Fruit fly (Drosophila melanogaster) whole organism, embryonic: Measurements from ENCODE around the gene CG14221.

Experiments
- B-H1 ChIP-seq: fragments of 200-800 bp; sonication (Bioruptor generic); IDR thresholded peaks from 3 replicates; pipeline ENCODE4 v1.3.6; 2022; ENCODE audit warnings: missing biosample characterization, missing genetic modification characterization
- CG10147 ChIP-seq: fragments of 200-800 bp; sonication (Bioruptor generic); optimal IDR thresholded peaks from 2 replicates; lab custom pipeline; 2019; ENCODE audit warnings: missing biosample characterization, mild to moderate bottlenecking, missing genetic modification characterization, moderate library complexity
- CG10366 ChIP-seq: fragments of 200-800 bp; sonication (Bioruptor generic); IDR thresholded peaks from 2 replicates; pipeline ENCODE4 v1.3.6; 2022; ENCODE audit warnings: missing biosample characterization, missing genetic modification characterization
- CG10959 ChIP-seq: fragments of 200-800 bp; sonication (Bioruptor generic); IDR thresholded peaks from 2 replicates; pipeline ENCODE4 v1.3.6; 2022; ENCODE audit warnings: missing biosample characterization, missing genetic modification characterization
- CG11093 ChIP-seq: fragments of 200-800 bp; sonication (Bioruptor generic); IDR thresholded peaks from 3 replicates; pipeline ENCODE4 v1.3.6; 2022; ENCODE audit warnings: missing biosample characterization, missing genetic modification characterization
- CG11696 ChIP-seq: fragments of 200-800 bp; sonication (Bioruptor generic); IDR thresholded peaks from 2 replicates; pipeline ENCODE4 v1.3.6; 2022; ENCODE audit warnings: missing biosample characterization, missing genetic modification characterization
- CG1233 ChIP-seq: fragments of 200-800 bp; sonication (Bioruptor generic); optimal IDR thresholded peaks from 4 replicates; lab custom pipeline; 2018; ENCODE audit warnings: missing biosample characterization, mild to moderate bottlenecking, missing genetic modification characterization
- CG12942 ChIP-seq: fragments of 200-800 bp; sonication (Bioruptor generic); optimal IDR thresholded peaks from 3 replicates; lab custom pipeline; 2016; ENCODE audit warnings: missing biosample characterization, missing genetic modification characterization
- CG14667 ChIP-seq: fragments of 200-800 bp; sonication (Bioruptor generic); IDR thresholded peaks from 2 replicates; pipeline ENCODE4 v1.3.6; 2022; ENCODE audit warnings: missing biosample characterization, missing genetic modification characterization
- CG15479 ChIP-seq: fragments of 200-800 bp; sonication (Bioruptor generic); optimal IDR thresholded peaks from 3 replicates; lab custom pipeline; 2019; ENCODE audit warnings: missing biosample characterization, mild to moderate bottlenecking, missing genetic modification characterization, moderate library complexity
- CG16863 ChIP-seq: fragments of 200-800 bp; sonication (Bioruptor generic); optimal IDR thresholded peaks from 3 replicates; lab custom pipeline; 2016; ENCODE audit warnings: missing biosample characterization, missing genetic modification characterization
- CG17186 ChIP-seq: fragments of 200-800 bp; sonication (Bioruptor generic); optimal IDR thresholded peaks from 3 replicates; lab custom pipeline; 2017; ENCODE audit warnings: missing biosample characterization, missing genetic modification reagents, missing genetic modification characterization
- CG2202 ChIP-seq: fragments of 200-800 bp; sonication (Bioruptor generic); optimal IDR thresholded peaks from 2 replicates; lab custom pipeline; 2018; ENCODE audit warnings: missing biosample characterization, mild to moderate bottlenecking, missing genetic modification characterization
- CG2678 ChIP-seq: fragments of 200-800 bp; sonication (Bioruptor generic); optimal IDR thresholded peaks from 3 replicates; lab custom pipeline; 2019; ENCODE audit warnings: missing biosample characterization, mild to moderate bottlenecking, missing genetic modification characterization, moderate library complexity
- CG2889 ChIP-seq: fragments of 200-800 bp; sonication (Bioruptor generic); IDR thresholded peaks from 3 replicates; pipeline ENCODE4 v1.3.6; 2022; ENCODE audit warnings: missing biosample characterization, missing genetic modification characterization
- CG30403 ChIP-seq: fragments of 200-800 bp; sonication (Bioruptor generic); optimal IDR thresholded peaks from 3 replicates; lab custom pipeline; 2016; ENCODE audit warnings: missing biosample characterization, missing genetic modification characterization
- CG32767 ChIP-seq: fragments of 200-800 bp; sonication (Bioruptor generic); IDR thresholded peaks from 2 replicates; pipeline ENCODE4 v1.3.6; 2022; ENCODE audit warnings: missing biosample characterization, missing genetic modification characterization
- CG33557 ChIP-seq: fragments of 200-800 bp; sonication (Bioruptor generic); optimal IDR thresholded peaks from 2 replicates; lab custom pipeline; 2019; ENCODE audit warnings: missing biosample characterization, mild to moderate bottlenecking, missing genetic modification characterization, moderate library complexity
- CG6765 ChIP-seq: fragments of 200-800 bp; sonication (Bioruptor generic); optimal IDR thresholded peaks from 3 replicates; lab custom pipeline; 2017; ENCODE audit warnings: missing biosample characterization, mild to moderate bottlenecking, missing genetic modification characterization
- CG7928 ChIP-seq: fragments of 200-800 bp; sonication (Bioruptor generic); optimal IDR thresholded peaks from 2 replicates; lab custom pipeline; 2017; ENCODE audit warnings: missing biosample characterization, mild to moderate bottlenecking, missing genetic modification characterization
- Camta ChIP-seq: fragments of 200-800 bp; sonication (Bioruptor generic); optimal IDR thresholded peaks from 2 replicates; lab custom pipeline; 2016; ENCODE audit warnings: missing biosample characterization, missing genetic modification characterization
- Dip3 ChIP-seq: fragments of 200-800 bp; sonication (Bioruptor generic); optimal IDR thresholded peaks from 3 replicates; lab custom pipeline; 2016; ENCODE audit warnings: missing biosample characterization, missing genetic modification characterization
- Fer2 ChIP-seq: fragments of 200-800 bp; sonication (Bioruptor generic); optimal IDR thresholded peaks from 2 replicates; lab custom pipeline; 2018; ENCODE audit warnings: missing biosample characterization, mild to moderate bottlenecking, missing genetic modification characterization, moderate library complexity
- Gsc ChIP-seq: fragments of 200-800 bp; sonication (Bioruptor generic); IDR thresholded peaks from 2 replicates; pipeline ENCODE4 v1.3.6; 2022; ENCODE audit warnings: missing biosample characterization, missing genetic modification characterization
- Sox102F ChIP-seq: fragments of 200-800 bp; sonication (Bioruptor generic); optimal IDR thresholded peaks from 2 replicates; lab custom pipeline; 2018; ENCODE audit warnings: missing biosample characterization, mild to moderate bottlenecking, missing genetic modification characterization, moderate library complexity
- caup ChIP-seq: fragments of 200-800 bp; sonication (Bioruptor generic); optimal IDR thresholded peaks from 3 replicates; lab custom pipeline; 2017; ENCODE audit warnings: missing biosample characterization, mild to moderate bottlenecking, missing genetic modification characterization, moderate library complexity; ENCODE audit not compliant: severe bottlenecking
- crc ChIP-seq: fragments of 200-800 bp; sonication (Bioruptor generic); optimal IDR thresholded peaks from 2 replicates; lab custom pipeline; 2016; ENCODE audit warnings: missing biosample characterization, missing genetic modification characterization
- da ChIP-seq: fragments of 200-800 bp; sonication (Bioruptor generic); optimal IDR thresholded peaks from 2 replicates; lab custom pipeline; 2016; ENCODE audit warnings: missing biosample characterization, missing genetic modification characterization
- dmrt11E ChIP-seq: fragments of 200-800 bp; sonication (Bioruptor generic); optimal IDR thresholded peaks from 3 replicates; lab custom pipeline; 2018; ENCODE audit warnings: missing biosample characterization, mild to moderate bottlenecking, missing genetic modification characterization, moderate library complexity
- ewg ChIP-seq: fragments of 200-800 bp; sonication (Bioruptor generic); optimal IDR thresholded peaks from 3 replicates; lab custom pipeline; 2017; ENCODE audit warnings: mild to moderate bottlenecking, missing biosample characterization, missing genetic modification reagents, missing genetic modification characterization
- fd102C ChIP-seq: fragments of 200-800 bp; sonication (Bioruptor generic); optimal IDR thresholded peaks from 2 replicates; lab custom pipeline; 2018; ENCODE audit warnings: missing biosample characterization, mild to moderate bottlenecking, missing genetic modification characterization, moderate library complexity
- ftz-f1 ChIP-seq: fragments of 200-800 bp; sonication (Bioruptor generic); optimal IDR thresholded peaks from 2 replicates; lab custom pipeline; 2016; ENCODE audit warnings: missing biosample characterization, missing genetic modification characterization
- grn ChIP-seq: fragments of 200-800 bp; sonication (Bioruptor generic); optimal IDR thresholded peaks from 3 replicates; lab custom pipeline; 2017; ENCODE audit warnings: missing biosample characterization, missing genetic modification characterization
- insv ChIP-seq, 2 experiments: fragments of 200-800 bp; sonication (Bioruptor generic); optimal IDR thresholded peaks; 3 replicates each; lab custom pipeline; 2016 to 2018; ENCODE audit warnings: missing biosample characterization in 2 of 2, missing genetic modification characterization in 2 of 2
- mld ChIP-seq: fragments of 200-800 bp; sonication (Bioruptor generic); IDR thresholded peaks from 3 replicates; pipeline ENCODE4 v1.3.6; 2022; ENCODE audit warnings: missing biosample characterization, missing genetic modification characterization; ENCODE audit not compliant: partially characterized antibody
- nau ChIP-seq: fragments of 200-800 bp; sonication (Bioruptor generic); optimal IDR thresholded peaks from 3 replicates; lab custom pipeline; 2017; ENCODE audit warnings: missing biosample characterization, mild to moderate bottlenecking, missing genetic modification characterization, missing genetic modification reagents
- onecut ChIP-seq: fragments of 200-800 bp; sonication (Bioruptor generic); IDR thresholded peaks from 2 replicates; pipeline ENCODE4 v1.3.6; 2022; ENCODE audit warnings: missing biosample characterization, missing genetic modification characterization
- phol ChIP-seq: fragments of 200-800 bp; sonication (Bioruptor generic); optimal IDR thresholded peaks from 3 replicates; lab custom pipeline; 2018; ENCODE audit warnings: missing biosample characterization, mild to moderate bottlenecking, missing genetic modification characterization, moderate library complexity
- pum ChIP-seq: fragments of 200-800 bp; sonication (Bioruptor generic); optimal IDR thresholded peaks from 2 replicates; lab custom pipeline; 2016; ENCODE audit warnings: missing biosample characterization, missing genetic modification characterization
- ro ChIP-seq: fragments of 200-800 bp; sonication (Bioruptor generic); IDR thresholded peaks from 2 replicates; pipeline ENCODE4 v1.3.6; 2022; ENCODE audit warnings: missing biosample characterization, missing genetic modification characterization
- run ChIP-seq: fragments of 200-800 bp; sonication (Bioruptor generic); optimal IDR thresholded peaks from 3 replicates; lab custom pipeline; 2018; ENCODE audit warnings: missing biosample characterization, mild to moderate bottlenecking, missing genetic modification characterization
- sens-2 ChIP-seq: fragments of 200-800 bp; sonication (Bioruptor generic); IDR thresholded peaks from 2 replicates; pipeline ENCODE4 v1.3.6; 2022; ENCODE audit warnings: missing biosample characterization, missing genetic modification characterization
- so ChIP-seq: fragments of 200-800 bp; sonication (Bioruptor generic); IDR thresholded peaks from 3 replicates; pipeline ENCODE4 v1.3.6; 2022; ENCODE audit warnings: missing biosample characterization, missing genetic modification characterization
- stwl ChIP-seq: fragments of 200-800 bp; sonication (Bioruptor generic); optimal IDR thresholded peaks from 3 replicates; lab custom pipeline; 2018; ENCODE audit warnings: missing biosample characterization, mild to moderate bottlenecking, missing genetic modification characterization, moderate library complexity
- tll ChIP-seq, 2 experiments: fragments of 200-800 bp in 1 of 2; fragments of >200 bp in 1 of 2; sonication (Bioruptor generic) in 1 of 2; optimal IDR thresholded peaks; 2 replicates each; lab custom pipeline; 2017 to 2019; ENCODE audit warnings: missing biosample characterization in 2 of 2, missing genetic modification characterization in 2 of 2, mild to moderate bottlenecking in 1 of 2, moderate library complexity in 1 of 2
- toy ChIP-seq: fragments of 200-800 bp; sonication (Bioruptor generic); IDR thresholded peaks from 2 replicates; pipeline ENCODE4 v1.3.6; 2022; ENCODE audit warnings: missing biosample characterization, missing genetic modification characterization
- trh ChIP-seq: fragments of 200-800 bp; sonication (Bioruptor generic); optimal IDR thresholded peaks from 2 replicates; lab custom pipeline; 2016; ENCODE audit warnings: missing biosample characterization, missing genetic modification characterization
- ttk ChIP-seq: fragments of 200-800 bp; sonication (Bioruptor generic); IDR thresholded peaks from 2 replicates; pipeline ENCODE4 v2.1.2; 2022; ENCODE audit warnings: missing biosample characterization, missing genetic modification characterization
- tup ChIP-seq: fragments of 200-800 bp; sonication (Bioruptor generic); optimal IDR thresholded peaks from 2 replicates; lab custom pipeline; 2016; ENCODE audit warnings: missing biosample characterization, mild to moderate bottlenecking, missing genetic modification characterization, moderate library complexity
- wek ChIP-seq: fragments of 200-800 bp; sonication (Bioruptor generic); optimal IDR thresholded peaks from 3 replicates; lab custom pipeline; 2018; ENCODE audit warnings: missing biosample characterization, mild to moderate bottlenecking, missing genetic modification characterization, moderate library complexity

Gene CG14221

dm6 chrX:19642819-19643504 is 21.9 kb upstream of the CG14221 start, which contains the start of the genes CG12237 and Sec61gamma (continued):
- TF ChIP-seq Fer2 (tag; lab: Kevin White, UChicago), result no peak
- peak; percentile 21; the same call in 1 of the 2 replicates for TF ChIP-seq CG10366 (GFP tag; lab: Robert Waterston, UW)
- peak; percentile 11 for TF ChIP-seq ewg (GFP tag; lab: Kevin White, UChicago)
- no peak for TF ChIP-seq grn (GFP tag; lab: Kevin White, UChicago)
- TF ChIP-seq CG14667 (GFP tag; lab: Robert Waterston, UW), result no peak
- TF ChIP-seq CG2202 (tag; lab: Kevin White, UChicago), result no peak
- TF ChIP-seq CG15479 (GFP tag; lab: Kevin White, UChicago), result peak; percentile 32
- TF ChIP-seq ftz-f1 (GFP tag; lab: Kevin White, UChicago), result peak; percentile 20
- no peak for TF ChIP-seq CG11093
- TF ChIP-seq CG17186 (GFP tag; lab: Kevin White, UChicago), result peak; percentile 29
- TF ChIP-seq caup (GFP tag; lab: Kevin White, UChicago), result no peak
- no peak for TF ChIP-seq CG10959 (GFP tag; lab: Robert Waterston, UW)
- no peak for TF ChIP-seq pum
- peak in 1 of 2 experiments; percentile 89 for TF ChIP-seq insv (GFP tag; optimal IDR thresholded peaks at IDR 0.05; lab: Kevin White, UChicago)
- no peak for TF ChIP-seq CG33557
- no peak for TF ChIP-seq Sox102F (GFP tag; lab: Kevin White, UChicago)
- TF ChIP-seq CG10147 (GFP tag; lab: Kevin White, UChicago), result no peak
- TF ChIP-seq CG6765 (GFP tag; lab: Kevin White, UChicago), result no peak
- no peak for TF ChIP-seq CG2889 (GFP tag; lab: Robert Waterston, UW)
- no peak for TF ChIP-seq Camta (GFP tag; lab: Kevin White, UChicago)
- TF ChIP-seq stwl (tag; lab: Kevin White, UChicago), result peak; percentile 45
- no peak for TF ChIP-seq ttk (GFP tag; lab: Robert Waterston, UW)
- TF ChIP-seq CG12942 (GFP tag; lab: Kevin White, UChicago), result no peak
- no peak for TF ChIP-seq CG1233
- TF ChIP-seq CG2678, result peak; percentile 33
- TF ChIP-seq Gsc, result no peak
- TF ChIP-seq trh (GFP tag; lab: Kevin White, UChicago), result no peak
- TF ChIP-seq onecut (GFP tag; lab: Robert Waterston, UW), result no peak; the same call in 1 of the 2 replicates
- TF ChIP-seq CG32767 (GFP tag; lab: Robert Waterston, UW), result no peak
- TF ChIP-seq CG30403, result no peak
- no peak for TF ChIP-seq CG16863 (GFP tag; lab: Kevin White, UChicago)
- TF ChIP-seq crc (GFP tag; lab: Kevin White, UChicago), result no peak
- no peak for TF ChIP-seq ro (GFP tag; lab: Robert Waterston, UW)
- no peak for TF ChIP-seq mld (GFP tag; lab: Robert Waterston, UW)
- TF ChIP-seq wek (GFP tag; lab: Kevin White, UChicago), result no peak
- no peak for TF ChIP-seq fd102C (GFP tag; lab: Kevin White, UChicago)
- TF ChIP-seq B-H1 (GFP tag; lab: Robert Waterston, UW), result no peak
- TF ChIP-seq sens-2 (GFP tag; lab: Robert Waterston, UW), result no peak
- TF ChIP-seq so, result 0 out of 3 replicates have a peak, but pooled peaks have one; percentile 44
- no peak for TF ChIP-seq toy (GFP tag; lab: Robert Waterston, UW)
- no peak for TF ChIP-seq da (GFP tag; lab: Kevin White, UChicago)
- TF ChIP-seq Dip3 (GFP tag; lab: Kevin White, UChicago), result no peak
- no peak for TF ChIP-seq tup (GFP tag; lab: Kevin White, UChicago)
- TF ChIP-seq nau (GFP tag; lab: Kevin White, UChicago), result no peak
- TF ChIP-seq dmrt11E, result peak; percentile 6
- TF ChIP-seq phol (tag; lab: Kevin White, UChicago), result peak; percentile 33
- no peak for TF ChIP-seq tll (GFP tag; optimal IDR thresholded peaks at IDR 0.05; lab: Kevin White, UChicago)
- TF ChIP-seq CG7928 (GFP tag; lab: Kevin White, UChicago), result peak; percentile 93
- no peak for TF ChIP-seq run
- TF ChIP-seq CG11696, result no peak
